Fruit fly (Drosophila melanogaster) Kc167 (cell line): Measurements from ENCODE around the gene msl-1.

Experiments used
- Myc ChIP-seq: fragments of >200 bp; optimal IDR thresholded peaks from 2 replicates; lab custom pipeline; 2017; ENCODE audit warnings: missing external identifiers
- Sin3A ChIP-seq: fragments of >200 bp; optimal IDR thresholded peaks from 2 replicates; lab custom pipeline; 2018; ENCODE audit warnings: missing external identifiers
- h ChIP-seq: fragments of >200 bp; optimal IDR thresholded peaks from 3 replicates; lab custom pipeline; 2018; ENCODE audit warnings: missing external identifiers
- insv ChIP-seq: fragments of >200 bp; optimal IDR thresholded peaks from 3 replicates; lab custom pipeline; 2018; ENCODE audit warnings: missing external identifiers
- psq ChIP-seq: fragments of >200 bp; optimal IDR thresholded peaks from 2 replicates; lab custom pipeline; 2017; ENCODE audit warnings: missing external identifiers
- ttk ChIP-seq: sonication (Bioruptor generic); optimal IDR thresholded peaks from 2 replicates; lab custom pipeline; 2017; ENCODE audit warnings: missing external identifiers

msl-1 gene

dm6 chr2L:18647857-18648652 lies 40.5 kb downstream of the msl-1 start:
- no peak for TF ChIP-seq h (lab: Kevin White, UChicago)
- TF ChIP-seq Myc (lab: Kevin White, UChicago), result no peak
- no peak for TF ChIP-seq psq
- no peak for TF ChIP-seq ttk (lab: Kevin White, UChicago)
- TF ChIP-seq Sin3A (lab: Kevin White, UChicago), result no peak
- TF ChIP-seq insv (lab: Kevin White, UChicago), result no peak

- TF ChIP-seq h (lab: Kevin White, UChicago) (no peak), ttk (lab: Kevin White, UChicago) (no peak), Sin3A (lab: Kevin White, UChicago) (no peak), Myc (lab: Kevin White, UChicago) (no peak), psq (no peak), insv (lab: Kevin White, UChicago) (no peak)
Observed at dm6 chr2L:18645468-18645867, 43.1 kb downstream of the msl-1 start.

dm6 chr2L:18641087-18641486 lies 47.5 kb downstream of the msl-1 start:
- TF ChIP-seq h (lab: Kevin White, UChicago), result no peak
- no peak for TF ChIP-seq insv (lab: Kevin White, UChicago)
- TF ChIP-seq ttk (lab: Kevin White, UChicago), result no peak
- no peak for TF ChIP-seq Myc (lab: Kevin White, UChicago)
- no peak for TF ChIP-seq psq
- TF ChIP-seq Sin3A (lab: Kevin White, UChicago), result no peak

dm6 chr2L:18638945-18639344 lies 49.7 kb downstream of the msl-1 start:
- TF ChIP-seq ttk (lab: Kevin White, UChicago), result no peak
- no peak for TF ChIP-seq Myc (lab: Kevin White, UChicago)
- TF ChIP-seq h (lab: Kevin White, UChicago), result no peak
- no peak for TF ChIP-seq insv (lab: Kevin White, UChicago)
- TF ChIP-seq Sin3A (lab: Kevin White, UChicago), result no peak
- no peak for TF ChIP-seq psq
